Worm (Caenorhabditis elegans) whole organism, young adult: Measurements from ENCODE around the gene tre-3.

Source experiments
- B0019.2 ChIP-seq: fragments of 200-800 bp; sonication (Bioruptor generic); conservative IDR thresholded peaks from 2 replicates; pipeline ENCODE4 v1.3.6; 2022; ENCODE audit warnings: missing genetic modification reagents, missing genetic modification characterization, missing compliant biosample characterization
- B0336.3 ChIP-seq: fragments of 200-800 bp; sonication (Bioruptor generic); IDR thresholded peaks from 2 replicates; pipeline ENCODE4 v1.3.6; 2022; ENCODE audit warnings: missing genetic modification characterization, missing compliant biosample characterization
- C17E4.6 ChIP-seq: fragments of 200-800 bp; sonication (Bioruptor generic); IDR thresholded peaks from 2 replicates; pipeline ENCODE4 v1.3.6; 2022; ENCODE audit warnings: missing genetic modification reagents, missing genetic modification characterization, missing compliant biosample characterization
- F10E7.11 ChIP-seq: sonication (generic microtip); optimal IDR thresholded peaks from 2 replicates; lab custom pipeline; 2017; ENCODE audit warnings: mild to moderate bottlenecking, missing genetic modification characterization, moderate library complexity, missing compliant biosample characterization
- F33H1.4 ChIP-seq: fragments of 200-800 bp; sonication (Bioruptor generic); IDR thresholded peaks from 2 replicates; pipeline ENCODE4 v1.3.6; 2022; ENCODE audit warnings: missing genetic modification reagents, missing genetic modification characterization, missing compliant biosample characterization
- F52B5.7 ChIP-seq: sonication (generic microtip); optimal IDR thresholded peaks from 2 replicates; lab custom pipeline; 2016; ENCODE audit warnings: mild to moderate bottlenecking, missing genetic modification characterization, missing compliant biosample characterization
- K11D2.4 ChIP-seq: fragments of 200-800 bp; sonication (Bioruptor generic); IDR thresholded peaks from 2 replicates; pipeline ENCODE4 v1.3.6; 2022; ENCODE audit warnings: missing genetic modification reagents, missing genetic modification characterization, missing compliant biosample characterization
- T07F8.4 ChIP-seq: sonication (generic microtip); optimal IDR thresholded peaks from 2 replicates; lab custom pipeline; 2016; ENCODE audit warnings: mild to moderate bottlenecking, missing genetic modification characterization, moderate library complexity, missing compliant biosample characterization
- Y53F4B.3 ChIP-seq: fragments of 200-800 bp; sonication (Bioruptor generic); IDR thresholded peaks from 2 replicates; pipeline ENCODE4 v1.3.6; 2022; ENCODE audit warnings: missing genetic modification reagents, missing genetic modification characterization, missing compliant biosample characterization
- Y95B8A.8 ChIP-seq: fragments of 200-800 bp; sonication (Bioruptor generic); IDR thresholded peaks from 2 replicates; pipeline ENCODE4 v1.3.6; 2022; ENCODE audit warnings: missing genetic modification reagents, missing genetic modification characterization, missing compliant biosample characterization
- ZK185.1 ChIP-seq: sonication (generic microtip); optimal IDR thresholded peaks from 2 replicates; lab custom pipeline; 2016; ENCODE audit warnings: mild to moderate bottlenecking, missing genetic modification characterization, missing compliant biosample characterization; ENCODE audit not compliant: poor library complexity, severe bottlenecking
- ama-1 ChIP-seq, 3 experiments: fragments of 150-350 bp in 1 of 3; sonication (generic microtip) in 2 of 3; optimal IDR thresholded peaks; 2 replicates each; lab custom pipeline; 2014 to 2018; ENCODE audit warnings: missing biosample characterization in 2 of 3, missing genetic modification characterization in 2 of 3, missing genetic modification reagents in 2 of 3
- aptf-3 ChIP-seq: fragments of 200-800 bp; sonication (Bioruptor generic); IDR thresholded peaks from 2 replicates; pipeline ENCODE4 v1.3.6; 2022; ENCODE audit warnings: missing genetic modification characterization, missing compliant biosample characterization
- bed-1 ChIP-seq: fragments of 200-800 bp; sonication (Bioruptor generic); IDR thresholded peaks from 2 replicates; pipeline ENCODE4 v1.3.6; 2022; ENCODE audit warnings: missing genetic modification reagents, missing genetic modification characterization, missing compliant biosample characterization
- die-1 ChIP-seq: sonication (generic microtip); optimal IDR thresholded peaks from 2 replicates; lab custom pipeline; 2016; ENCODE audit warnings: missing genotype, mild to moderate bottlenecking, missing genetic modification characterization, missing compliant biosample characterization
- ekl-4 ChIP-seq: fragments of 200-800 bp; sonication (Bioruptor generic); IDR thresholded peaks from 2 replicates; pipeline ENCODE4 v1.3.6; 2022; ENCODE audit warnings: missing genetic modification reagents, missing genetic modification characterization, missing compliant biosample characterization
- fkh-3 ChIP-seq: sonication (generic microtip); optimal IDR thresholded peaks from 2 replicates; lab custom pipeline; 2016; ENCODE audit warnings: mild to moderate bottlenecking, missing genetic modification characterization, missing compliant biosample characterization
- hmg-1.2 ChIP-seq: fragments of 200-800 bp; sonication (Bioruptor generic); IDR thresholded peaks from 2 replicates; pipeline ENCODE4 v1.3.6; 2022; ENCODE audit warnings: missing genetic modification reagents, missing genetic modification characterization, missing compliant biosample characterization
- hmg-20 ChIP-seq: fragments of 200-800 bp; sonication (Bioruptor generic); IDR thresholded peaks from 2 replicates; pipeline ENCODE4 v1.3.6; 2022; ENCODE audit warnings: missing genetic modification reagents, missing genetic modification characterization, missing compliant biosample characterization
- hsf-1 ChIP-seq: fragments of 200-800 bp; sonication (Bioruptor generic); IDR thresholded peaks from 2 replicates; pipeline ENCODE4 v1.3.6; 2022; ENCODE audit warnings: missing genetic modification reagents, missing genetic modification characterization, missing compliant biosample characterization
- let-607 ChIP-seq, 2 experiments: fragments of 200-800 bp in 1 of 2; sonication (Bioruptor generic) in 1 of 2; sonication (generic microtip) in 1 of 2; optimal IDR thresholded peaks; 2 replicates each; lab custom pipeline; 2016 to 2018; ENCODE audit warnings: mild to moderate bottlenecking in 2 of 2, missing compliant biosample characterization in 2 of 2, missing genetic modification characterization in 2 of 2, moderate library complexity in 2 of 2, missing genotype in 1 of 2
- lin-35 ChIP-seq, 3 experiments: fragments of 150-350 bp in 2 of 3; sonication (generic microtip) in 1 of 3; optimal IDR thresholded peaks; 2 replicates each; lab custom pipeline; 2014 to 2018; ENCODE audit warnings: missing biosample characterization in 3 of 3, missing genetic modification characterization in 3 of 3, missing genetic modification reagents in 3 of 3
- lin-40 ChIP-seq: sonication (generic microtip); optimal IDR thresholded peaks from 2 replicates; lab custom pipeline; 2016; ENCODE audit warnings: missing genetic modification characterization, mild to moderate bottlenecking, missing compliant biosample characterization, missing genotype, missing genetic modification reagents
- lin-54 ChIP-seq: fragments of 200-800 bp; sonication (Bioruptor generic); optimal IDR thresholded peaks from 2 replicates; lab custom pipeline; 2018; ENCODE audit warnings: mild to moderate bottlenecking, missing genetic modification characterization, missing compliant biosample characterization
- lir-1 ChIP-seq: fragments of 200-800 bp; sonication (Bioruptor generic); conservative IDR thresholded peaks from 2 replicates; pipeline ENCODE4 v1.3.6; 2022; ENCODE audit warnings: missing genetic modification reagents, missing genetic modification characterization, missing compliant biosample characterization
- madf-8 ChIP-seq: fragments of 200-800 bp; sonication (Bioruptor generic); conservative IDR thresholded peaks from 2 replicates; pipeline ENCODE4 v1.3.6; 2022; ENCODE audit warnings: missing genetic modification reagents, missing genetic modification characterization, missing compliant biosample characterization
- mcd-1 ChIP-seq: fragments of 200-800 bp; sonication (Bioruptor generic); IDR thresholded peaks from 2 replicates; pipeline ENCODE4 v1.3.6; 2022; ENCODE audit warnings: missing genetic modification reagents, missing genetic modification characterization, missing compliant biosample characterization
- mes-4 ChIP-seq: sonication (generic microtip); optimal IDR thresholded peaks from 2 replicates; lab custom pipeline; 2016; ENCODE audit warnings: missing genotype, missing genetic modification characterization, missing compliant biosample characterization
- nhr-80 ChIP-seq: sonication (generic microtip); optimal IDR thresholded peaks from 2 replicates; lab custom pipeline; 2016; ENCODE audit warnings: missing genetic modification characterization, missing compliant biosample characterization
- pbrm-1 ChIP-seq: fragments of 200-800 bp; sonication (Bioruptor generic); IDR thresholded peaks from 2 replicates; pipeline ENCODE4 v1.3.6; 2022; ENCODE audit warnings: missing genetic modification reagents, missing genetic modification characterization, missing compliant biosample characterization
- sea-2 ChIP-seq: fragments of 200-800 bp; sonication (Bioruptor generic); IDR thresholded peaks from 2 replicates; pipeline ENCODE4 v1.3.6; 2022; ENCODE audit warnings: missing genetic modification characterization, missing compliant biosample characterization
- snpc-1.1 ChIP-seq: sonication (generic microtip); optimal IDR thresholded peaks from 2 replicates; lab custom pipeline; 2017; ENCODE audit warnings: missing genetic modification characterization, mild to moderate bottlenecking, missing compliant biosample characterization, antibody characterized with exemption, moderate library complexity, missing genotype, missing genetic modification reagents; ENCODE audit not compliant: insufficient read depth
- snpc-1.3 ChIP-seq: sonication (generic microtip); optimal IDR thresholded peaks from 2 replicates; lab custom pipeline; 2017; ENCODE audit warnings: missing genetic modification characterization, mild to moderate bottlenecking, missing compliant biosample characterization, antibody characterized with exemption, moderate library complexity, missing genotype, missing genetic modification reagents; ENCODE audit not compliant: insufficient read depth
- snpc-4 ChIP-seq, 5 experiments: fragments of 150-350 bp in 1 of 5; sonication (generic microtip) in 4 of 5; optimal IDR thresholded peaks; 2 replicates each; lab custom pipeline; 2014 to 2018; ENCODE audit warnings: missing genetic modification characterization in 5 of 5, missing biosample characterization in 3 of 5, antibody characterized with exemption in 2 of 5, mild to moderate bottlenecking in 2 of 5, missing compliant biosample characterization in 2 of 5, missing genotype in 2 of 5, moderate library complexity in 2 of 5, missing genetic modification reagents in 1 of 5
- tbx-9 ChIP-seq: sonication (generic microtip); optimal IDR thresholded peaks from 2 replicates; lab custom pipeline; 2016; ENCODE audit warnings: borderline replicate concordance, missing genetic modification characterization, inconsistent platforms, missing compliant biosample characterization
- unc-62 ChIP-seq: fragments of 150-350 bp; optimal IDR thresholded peaks from 2 replicates; lab custom pipeline; 2014; ENCODE audit warnings: missing biosample characterization, missing genetic modification reagents, missing genetic modification characterization
- zfh-2 ChIP-seq: fragments of 200-800 bp; sonication (Bioruptor generic); conservative IDR thresholded peaks from 2 replicates; pipeline ENCODE4 v1.3.6; 2022; ENCODE audit warnings: missing genetic modification reagents, missing genetic modification characterization, missing compliant biosample characterization

tre-3 gene

ce11 chrV:11760371-11760770, 44.7 kb upstream of the tre-3 start, which contains the start of gene T04F3.5:
TSS of gene T04F3.5 (plus strand) at chrV:11760671.
- TF ChIP-seq K11D2.4 (GFP tag; lab: Robert Waterston, UW), result no peak
- TF ChIP-seq fkh-3, result no peak
- TF ChIP-seq snpc-4 (GFP tag; optimal IDR thresholded peaks at IDR 0.05; lab: Kevin White, UChicago), result no peak
- TF ChIP-seq snpc-4 (tag; optimal IDR thresholded peaks at IDR 0.05; lab: Kevin White, UChicago), result no peak
- no peak for TF ChIP-seq ama-1 (optimal IDR thresholded peaks at IDR 0.05; lab: Kevin White, UChicago)
- no peak for TF ChIP-seq ama-1 (GFP tag; optimal IDR thresholded peaks at IDR 0.05; lab: Kevin White, UChicago)
- TF ChIP-seq tbx-9 (tag; lab: Kevin White, UChicago), result no peak
- TF ChIP-seq pbrm-1 (GFP tag; lab: Robert Waterston, UW), result no peak
- no peak for TF ChIP-seq zfh-2
- TF ChIP-seq hsf-1 (GFP tag; lab: Robert Waterston, UW), result no peak
- TF ChIP-seq ZK185.1 (tag; lab: Kevin White, UChicago), result no peak
- no peak for TF ChIP-seq lin-40 (tag; lab: Kevin White, UChicago)
- no peak for TF ChIP-seq F10E7.11 (tag; lab: Kevin White, UChicago)
- no peak for TF ChIP-seq bed-1 (GFP tag; lab: Robert Waterston, UW)
- TF ChIP-seq C17E4.6 (GFP tag; lab: Robert Waterston, UW), result no peak
- TF ChIP-seq unc-62, result no peak
- no peak for TF ChIP-seq B0336.3
- TF ChIP-seq aptf-3 (GFP tag; lab: Robert Waterston, UW), result no peak
- no peak for TF ChIP-seq let-607 (tag; optimal IDR thresholded peaks at IDR 0.05; lab: Kevin White, UChicago)
- no peak for TF ChIP-seq mes-4 (tag; lab: Kevin White, UChicago)

- TF ChIP-seq mcd-1, result no peak
- no peak for TF ChIP-seq F52B5.7
- no peak for TF ChIP-seq sea-2 (GFP tag; lab: Robert Waterston, UW)
- no peak for TF ChIP-seq lin-35 (GFP tag; optimal IDR thresholded peaks at IDR 0.05; lab: Kevin White, UChicago)
- no peak for TF ChIP-seq Y95B8A.8 (GFP tag; lab: Robert Waterston, UW)
- TF ChIP-seq Y53F4B.3 (GFP tag; lab: Robert Waterston, UW), result no peak
- TF ChIP-seq lir-1, result no peak
- TF ChIP-seq ekl-4, result no peak
- TF ChIP-seq hmg-20 (GFP tag; lab: Robert Waterston, UW), result no peak
- TF ChIP-seq, all 124 proteins: peak for 0
Observed at ce11 chrV:11758635-11759034, 42.9 kb upstream of the tre-3 start, which contains the start of gene T04F3.3. TSS of gene T04F3.3 (plus strand) at chrV:11758935.

DNA sequence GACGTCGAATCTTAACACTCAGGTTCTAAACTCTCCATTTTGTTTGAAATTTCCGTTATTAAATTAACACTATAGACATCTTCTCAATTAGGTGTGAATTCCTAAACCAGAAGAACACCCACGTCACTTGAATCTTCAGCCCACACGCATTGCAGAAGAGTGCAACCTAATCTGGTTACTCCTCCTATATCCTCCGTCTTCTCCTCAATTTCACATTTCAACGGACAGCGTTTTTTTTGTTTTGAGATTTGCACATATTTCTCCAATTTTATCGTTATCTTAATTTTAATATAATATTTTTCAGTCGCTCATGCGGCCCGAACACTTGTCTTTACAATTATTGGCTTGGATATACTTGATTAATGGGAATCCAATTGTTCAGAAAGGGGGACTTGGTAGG, 41.7 kb upstream of the tre-3 start, which contains the start of gene smoc-1:
Gene smoc-1, plus strand, starts transcription at position 301 of the 400 bp plus-strand sequence.
- TF ChIP-seq snpc-1.1 (tag; lab: Kevin White, UChicago) (no peak), fkh-3 (no peak), Y53F4B.3 (GFP tag; lab: Robert Waterston, UW) (no peak), snpc-1.3 (no peak)

DNA sequence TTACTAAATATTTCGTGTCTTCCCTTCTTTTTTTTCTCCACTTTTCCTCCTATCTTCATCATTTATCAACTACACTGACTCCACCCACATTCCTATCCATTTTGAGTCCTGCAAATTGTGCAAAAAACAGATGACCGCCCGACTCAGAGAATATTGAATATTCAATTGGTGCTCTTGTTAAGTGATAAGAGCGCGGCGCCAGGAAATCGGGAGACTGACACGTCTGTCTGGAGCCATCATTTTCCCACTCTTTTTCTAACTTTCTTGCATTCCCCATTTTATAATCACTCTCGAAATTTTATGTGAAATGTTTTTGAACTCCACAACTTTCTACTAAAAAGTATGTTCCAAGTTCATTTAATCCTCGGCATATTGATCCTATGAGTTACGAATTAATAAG, 40.1 kb upstream of the tre-3 start:
- TF ChIP-seq F33H1.4, result no peak
- TF ChIP-seq die-1 (tag; lab: Kevin White, UChicago), result no peak
- no peak for TF ChIP-seq T07F8.4 (tag; lab: Kevin White, UChicago)
- no peak for TF ChIP-seq mcd-1
- TF ChIP-seq B0019.2, result no peak
- no peak for TF ChIP-seq lin-54 (GFP tag; lab: Kevin White, UChicago)
- no peak for TF ChIP-seq madf-8 (GFP tag; lab: Robert Waterston, UW)
- peak; percentile 84 for TF ChIP-seq nhr-80 (tag; lab: Kevin White, UChicago)
- no peak for TF ChIP-seq hmg-1.2
- TF ChIP-seq, all 124 proteins: peak for 1
